Worm (Caenorhabditis elegans): Measurements from ENCODE around the gene sluh-7.
"Not testable (repeated sequence)": the region's sequence is repeated elsewhere in the genome, so short reads cannot be mapped to it uniquely, and the experiment has no call there.

Gene sluh-7

ce11 chrV:10342904-10343303 lies 12.7 kb downstream of the sluh-7 start, which contains the start of gene K07C5.3 (continued):
- TF ChIP-seq Y79H2A.3 (GFP tag; conservative IDR thresholded peaks at IDR 0.05): peak; percentile 66; the same call in 1 of the 2 replicates
- TF ChIP-seq F33H1.4 (GFP tag; IDR thresholded peaks at IDR 0.05): no peak; the same call in 1 of the 2 replicates
- no peak for TF ChIP-seq sdz-38 (tag; optimal IDR thresholded peaks at IDR 0.05)
- TF ChIP-seq mes-4 (tag; optimal IDR thresholded peaks at IDR 0.05): no peak
- TF ChIP-seq lir-1 (GFP tag; conservative IDR thresholded peaks at IDR 0.05): no peak
- TF ChIP-seq hmg-1.2 (GFP tag; IDR thresholded peaks at IDR 0.05): 0 out of 2 replicates have a peak, but pooled peaks have one; percentile 6
- TF ChIP-seq lin-26 (GFP tag; IDR thresholded peaks at IDR 0.05): no peak; the same call in 1 of the 2 replicates
- TF ChIP-seq T26A5.8 (tag; optimal IDR thresholded peaks at IDR 0.05): no peak
- TF ChIP-seq repo-1 (tag; optimal IDR thresholded peaks at IDR 0.05): no peak
- TF ChIP-seq Y95B8A.8 (GFP tag; IDR thresholded peaks at IDR 0.05): no peak
- TF ChIP-seq snpc-1.1 (tag; optimal IDR thresholded peaks at IDR 0.05; ENCODE audit: insufficient read depth): no peak
- peak; percentile 27 for TF ChIP-seq atf-7 (tag; optimal IDR thresholded peaks at IDR 0.05)

ce11 chrV:10341905-10342328 lies 13.7 kb downstream of the sluh-7 start, which contains the start of gene K07C5.13:
TSS of gene K07C5.13 (plus strand) at chrV:10342055.
- TF ChIP-seq Y67H2A.10 (GFP tag; conservative IDR thresholded peaks at IDR 0.05) (peak; percentile 52; the same call in 1 of the 2 replicates), ekl-4 (GFP tag; IDR thresholded peaks at IDR 0.05) (peak; percentile 95), attf-6 (GFP tag; IDR thresholded peaks at IDR 0.05) (peak; percentile 70), B0336.3 (GFP tag; IDR thresholded peaks at IDR 0.05) (peak; percentile 88), snpc-4 (tag; optimal IDR thresholded peaks at IDR 0.05) (peak in 2 of 4 experiments; percentile 69 to 72), unc-130 (GFP tag; optimal IDR thresholded peaks at IDR 0.05) (peak; percentile 43), gei-17 (GFP tag; optimal IDR thresholded peaks at IDR 0.05) (peak; percentile 70), rcor-1 (GFP tag; IDR thresholded peaks at IDR 0.05) (peak; percentile 91), lag-1 (GFP tag; IDR thresholded peaks at IDR 0.05) (peak; percentile 83; the same call in 1 of the 2 replicates), ceh-91 (GFP tag; IDR thresholded peaks at IDR 0.05) (peak; percentile 89), hmg-20 (GFP tag; IDR thresholded peaks at IDR 0.05) (peak; percentile 83), ztf-28 (GFP tag; IDR thresholded peaks at IDR 0.05) (peak; percentile 88; the same call in 1 of the 2 replicates), somi-1 (GFP tag; optimal IDR thresholded peaks at IDR 0.05) (peak; percentile 67), F37B4.10 (GFP tag; IDR thresholded peaks at IDR 0.05) (peak; percentile 99), cebp-1 (GFP tag; IDR thresholded peaks at IDR 0.05) (peak; percentile 69), cebp-1 (tag; optimal IDR thresholded peaks at IDR 0.05) (peak; percentile 82), Y95B8A.8 (GFP tag; IDR thresholded peaks at IDR 0.05) (peak; percentile 88), let-526 (GFP tag; IDR thresholded peaks at IDR 0.05) (peak; percentile 76; the same call in 1 of the 2 replicates), atf-7 (tag; optimal IDR thresholded peaks at IDR 0.05) (peak; percentile 64), sea-2 (GFP tag; IDR thresholded peaks at IDR 0.05) (peak; percentile 90), nhr-90 (tag; optimal IDR thresholded peaks at IDR 0.05) (peak; percentile 20), mcd-1 (GFP tag; IDR thresholded peaks at IDR 0.05) (peak; percentile 93), attf-5 (GFP tag; optimal IDR thresholded peaks at IDR 0.05) (peak; percentile 68), B0019.2 (GFP tag; conservative IDR thresholded peaks at IDR 0.05) (peak; percentile 70), F22D6.2 (tag; optimal IDR thresholded peaks at IDR 0.05) (peak; percentile 48), aptf-2 (GFP tag; conservative IDR thresholded peaks at IDR 0.05) (peak; percentile 91), D2030.7 (GFP tag; IDR thresholded peaks at IDR 0.05) (peak; percentile 95), repo-1 (tag; optimal IDR thresholded peaks at IDR 0.05) (peak; percentile 83), hsf-1 (GFP tag; IDR thresholded peaks at IDR 0.05) (peak; percentile 84), egl-18 (GFP tag; IDR thresholded peaks at IDR 0.05) (peak; percentile 82), dox-1 (GFP tag; IDR thresholded peaks at IDR 0.05) (peak; percentile 99), hmg-1.2 (GFP tag; IDR thresholded peaks at IDR 0.05) (peak; percentile 83), madf-3 (GFP tag; IDR thresholded peaks at IDR 0.05) (peak; percentile 93), egl-44 (GFP tag; IDR thresholded peaks at IDR 0.05) (peak; percentile 89; the same call in 1 of the 2 replicates), pbrm-1 (GFP tag; IDR thresholded peaks at IDR 0.05) (peak; percentile 100), nhr-80 (tag; optimal IDR thresholded peaks at IDR 0.05) (peak; percentile 55), ZK185.1 (tag; optimal IDR thresholded peaks at IDR 0.05; ENCODE audit: poor library complexity, severe bottlenecking) (peak; percentile 43), B0035.1 (tag; optimal IDR thresholded peaks at IDR 0.05) (peak; percentile 67)
- TF ChIP-seq snpc-4 (GFP tag; optimal IDR thresholded peaks at IDR 0.05): not testable (repeated sequence)

Measured in whole organism, young adult.